Worm (Caenorhabditis elegans) whole organism, late embryonic: ENCODE measurements around the gene C17B7.12.
"Not testable (repeated sequence)": the region's sequence is repeated elsewhere in the genome, so short reads cannot be mapped to it uniquely, and the experiment has no call there.

ENCODE experiments used
- ceh-22 ChIP-seq: sonication (generic microtip); optimal IDR thresholded peaks from 2 replicates; lab custom pipeline; 2017; ENCODE audit warnings: missing biosample characterization, missing genetic modification characterization
- pat-9 ChIP-seq: fragments of 200-800 bp; sonication (Bioruptor generic); optimal IDR thresholded peaks from 2 replicates; lab custom pipeline; 2018; ENCODE audit warnings: mild to moderate bottlenecking, missing genetic modification characterization, moderate library complexity, missing compliant biosample characterization
- tbx-2 ChIP-seq: sonication (generic microtip); optimal IDR thresholded peaks from 2 replicates; lab custom pipeline; 2016; ENCODE audit warnings: missing genetic modification characterization, missing compliant biosample characterization

The C17B7.12 gene

ce11 chrV:3399952-3400351 lies 46.9 kb downstream of the C17B7.12 start, which contains the start of gene T20D4.10:
T20D4.10 (plus strand) TSS chrV:3400252.
- not testable (repeated sequence) for TF ChIP-seq tbx-2 (tag; lab: Kevin White, UChicago); ceh-22; pat-9
